Fruit fly (Drosophila melanogaster) whole organism, embryonic: Measurements from ENCODE around the gene Obp28a.

Experiments used
- CG10274 ChIP-seq: fragments of 200-800 bp; sonication (Bioruptor generic); optimal IDR thresholded peaks from 3 replicates; lab custom pipeline; 2017; ENCODE audit warnings: missing biosample characterization, mild to moderate bottlenecking, missing genetic modification characterization
- CG15696 ChIP-seq: fragments of 200-800 bp; sonication (Bioruptor generic); optimal IDR thresholded peaks from 2 replicates; lab custom pipeline; 2019; ENCODE audit warnings: missing biosample characterization, mild to moderate bottlenecking, missing genetic modification characterization, moderate library complexity
- CG2120 ChIP-seq: fragments of 200-800 bp; sonication (Bioruptor generic); optimal IDR thresholded peaks from 3 replicates; lab custom pipeline; 2016; ENCODE audit warnings: missing biosample characterization, missing genetic modification characterization
- CG8765 ChIP-seq: fragments of 200-800 bp; sonication (Bioruptor generic); IDR thresholded peaks from 2 replicates; pipeline ENCODE4 v1.3.6; 2022; ENCODE audit warnings: missing biosample characterization, missing genetic modification characterization
- Lpt ChIP-seq: fragments of >200 bp; optimal IDR thresholded peaks from 2 replicates; lab custom pipeline; 2018; ENCODE audit warnings: missing biosample characterization, missing genetic modification characterization
- Scr ChIP-seq: fragments of 200-800 bp; sonication (Bioruptor generic); IDR thresholded peaks from 2 replicates; pipeline ENCODE4 v1.3.6; 2022; ENCODE audit warnings: missing biosample characterization, missing genetic modification characterization; ENCODE audit not compliant: partially characterized antibody
- cad ChIP-seq: fragments of >200 bp; optimal IDR thresholded peaks from 2 replicates; lab custom pipeline; 2017; ENCODE audit warnings: missing biosample characterization, missing genetic modification characterization
- lola ChIP-seq, 3 experiments: fragments of >200 bp in 2 of 3; fragments of 200-800 bp in 1 of 3; sonication (Bioruptor generic) in 1 of 3; optimal IDR thresholded peaks; 2 replicates each; lab custom pipeline; 2017 to 2019; ENCODE audit warnings: missing biosample characterization in 3 of 3, missing genetic modification characterization in 3 of 3, mild to moderate bottlenecking in 1 of 3, moderate library complexity in 1 of 3
- nmo ChIP-seq: fragments of 200-800 bp; sonication (Bioruptor generic); optimal IDR thresholded peaks from 2 replicates; lab custom pipeline; 2018; ENCODE audit warnings: missing biosample characterization, mild to moderate bottlenecking, missing genetic modification characterization, moderate library complexity
- pho ChIP-seq: fragments of 200-800 bp; sonication (Bioruptor generic); optimal IDR thresholded peaks from 2 replicates; lab custom pipeline; 2016; ENCODE audit warnings: missing biosample characterization, missing genetic modification characterization
- slou ChIP-seq: fragments of 200-800 bp; sonication (Bioruptor generic); optimal IDR thresholded peaks from 3 replicates; lab custom pipeline; 2016; ENCODE audit warnings: missing biosample characterization, missing genetic modification characterization

dm6 chr2L:7508867-7509266 is 11.7 kb upstream of the Obp28a start:
- no peak for TF ChIP-seq CG10274 (GFP tag; lab: Kevin White, UChicago)
- TF ChIP-seq slou (GFP tag; lab: Kevin White, UChicago): no peak
- no peak for TF ChIP-seq Scr
- no peak for TF ChIP-seq lola (GFP tag; optimal IDR thresholded peaks at IDR 0.05; lab: Kevin White, UChicago)
- no peak for TF ChIP-seq pho
- peak; percentile 10 for TF ChIP-seq cad (GFP tag; lab: Kevin White, UChicago)
- no peak for TF ChIP-seq CG15696
- no peak for TF ChIP-seq CG2120 (GFP tag; lab: Kevin White, UChicago)
- TF ChIP-seq CG8765 (GFP tag; lab: Robert Waterston, UW): no peak
- no peak for TF ChIP-seq nmo (GFP tag; lab: Kevin White, UChicago)
- TF ChIP-seq Lpt (GFP tag; lab: Kevin White, UChicago): no peak
